Worm (Caenorhabditis elegans) whole organism, L2 larva: ENCODE measurements around the gene VF13D12L.3.

Source experiments
- F13H6.1 ChIP-seq: sonication (generic microtip); optimal IDR thresholded peaks from 2 replicates; lab custom pipeline; 2016; ENCODE audit warnings: missing genetic modification characterization, missing compliant biosample characterization
- alr-1 ChIP-seq: fragments of 150-350 bp; optimal IDR thresholded peaks from 2 replicates; lab custom pipeline; 2014; ENCODE audit warnings: missing biosample characterization, missing genetic modification characterization
- aly-2 ChIP-seq: fragments of 150-350 bp; optimal IDR thresholded peaks from 2 replicates; lab custom pipeline; 2014; ENCODE audit warnings: missing biosample characterization, missing genetic modification characterization
- ceh-16 ChIP-seq: fragments of 150-350 bp; optimal IDR thresholded peaks from 2 replicates; lab custom pipeline; 2014; ENCODE audit warnings: missing biosample characterization, missing genetic modification characterization
- elt-1 ChIP-seq: fragments of 150-350 bp; optimal IDR thresholded peaks from 2 replicates; lab custom pipeline; 2014; ENCODE audit warnings: missing biosample characterization, missing genetic modification characterization
- lin-13 ChIP-seq: fragments of 150-350 bp; optimal IDR thresholded peaks from 2 replicates; lab custom pipeline; 2014; ENCODE audit warnings: missing biosample characterization, missing genetic modification reagents, missing genetic modification characterization
- nhr-10 ChIP-seq: sonication (generic microtip); optimal IDR thresholded peaks from 2 replicates; lab custom pipeline; 2017; ENCODE audit warnings: missing biosample characterization, missing genetic modification characterization
- nhr-11 ChIP-seq: fragments of 150-350 bp; optimal IDR thresholded peaks from 2 replicates; lab custom pipeline; 2014; ENCODE audit warnings: missing biosample characterization, missing genetic modification characterization
- nhr-237 ChIP-seq: fragments of 150-350 bp; optimal IDR thresholded peaks from 2 replicates; lab custom pipeline; 2014; ENCODE audit warnings: missing biosample characterization, missing genetic modification characterization
- skn-1 ChIP-seq: sonication (generic microtip); optimal IDR thresholded peaks from 2 replicates; lab custom pipeline; 2017; ENCODE audit warnings: missing biosample characterization, missing genetic modification characterization

DNA sequence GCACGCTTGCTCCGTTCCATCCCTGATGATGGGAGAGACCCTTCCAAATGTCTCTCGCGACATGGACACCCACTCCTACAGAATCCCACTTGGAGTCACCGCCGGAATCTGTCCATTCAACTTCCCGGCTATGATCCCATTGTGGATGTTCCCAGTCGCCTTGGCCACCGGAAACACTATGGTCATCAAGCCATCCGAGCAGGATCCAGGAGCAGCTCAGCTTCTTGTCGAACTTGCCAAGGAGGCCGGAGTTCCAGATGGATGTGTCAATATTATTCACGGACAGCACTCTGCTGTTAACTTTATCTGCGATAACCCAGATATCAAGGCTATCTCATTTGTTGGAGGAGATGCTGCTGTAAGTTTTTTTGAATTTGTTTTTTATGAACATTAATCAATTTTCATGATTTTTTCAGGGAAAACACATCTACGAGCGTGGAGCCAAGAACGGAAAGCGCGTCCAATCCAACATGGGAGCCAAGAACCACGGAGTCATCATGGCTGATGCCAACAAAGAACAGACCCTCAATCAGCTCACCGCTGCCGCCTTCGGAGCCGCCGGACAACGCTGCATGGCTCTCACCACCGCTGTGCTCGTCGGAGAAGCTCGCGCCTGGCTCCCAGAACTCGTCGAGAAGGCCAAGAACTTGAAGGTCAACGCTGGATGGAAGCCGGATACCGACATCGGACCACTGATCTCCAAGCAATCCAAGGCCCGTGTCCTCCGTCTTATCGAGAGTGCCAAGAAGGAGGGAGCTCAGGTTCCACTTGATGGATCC is 24.1 kb downstream of the VF13D12L.3 start:
- TF ChIP-seq F13H6.1 (no peak), nhr-11 (no peak), nhr-10 (tag; lab: Kevin White, UChicago) (no peak), skn-1 (tag; lab: Kevin White, UChicago) (no peak), alr-1 (no peak), nhr-237 (tag; lab: Kevin White, UChicago) (no peak), lin-13 (GFP tag; lab: Kevin White, UChicago) (no peak), aly-2 (tag; lab: Kevin White, UChicago) (no peak), ceh-16 (tag; lab: Kevin White, UChicago) (no peak), elt-1 (tag; lab: Kevin White, UChicago) (no peak)
